Worm (Caenorhabditis elegans) whole organism, young adult: Measurements from ENCODE around the gene Y19D10B.6.

Experiments
- B0261.1 ChIP-seq: sonication (generic microtip); optimal IDR thresholded peaks from 2 replicates; lab custom pipeline; 2016; ENCODE audit warnings: mild to moderate bottlenecking, missing genetic modification characterization, moderate library complexity, missing compliant biosample characterization
- F10E7.11 ChIP-seq: sonication (generic microtip); optimal IDR thresholded peaks from 2 replicates; lab custom pipeline; 2017; ENCODE audit warnings: mild to moderate bottlenecking, missing genetic modification characterization, moderate library complexity, missing compliant biosample characterization
- F37B4.10 ChIP-seq: fragments of 200-800 bp; sonication (Bioruptor generic); IDR thresholded peaks from 2 replicates; pipeline ENCODE4 v1.3.6; 2022; ENCODE audit warnings: missing genetic modification characterization, missing compliant biosample characterization
- F52B5.7 ChIP-seq: sonication (generic microtip); optimal IDR thresholded peaks from 2 replicates; lab custom pipeline; 2016; ENCODE audit warnings: mild to moderate bottlenecking, missing genetic modification characterization, missing compliant biosample characterization
- T26A5.8 ChIP-seq: sonication (generic microtip); optimal IDR thresholded peaks from 2 replicates; lab custom pipeline; 2016; ENCODE audit warnings: missing genetic modification characterization, missing compliant biosample characterization
- Y53F4B.3 ChIP-seq: fragments of 200-800 bp; sonication (Bioruptor generic); IDR thresholded peaks from 2 replicates; pipeline ENCODE4 v1.3.6; 2022; ENCODE audit warnings: missing genetic modification reagents, missing genetic modification characterization, missing compliant biosample characterization
- Y95B8A.8 ChIP-seq: fragments of 200-800 bp; sonication (Bioruptor generic); IDR thresholded peaks from 2 replicates; pipeline ENCODE4 v1.3.6; 2022; ENCODE audit warnings: missing genetic modification reagents, missing genetic modification characterization, missing compliant biosample characterization
- ZK185.1 ChIP-seq: sonication (generic microtip); optimal IDR thresholded peaks from 2 replicates; lab custom pipeline; 2016; ENCODE audit warnings: mild to moderate bottlenecking, missing genetic modification characterization, missing compliant biosample characterization; ENCODE audit not compliant: poor library complexity, severe bottlenecking
- akir-1 ChIP-seq: fragments of 200-800 bp; sonication (Bioruptor generic); optimal IDR thresholded peaks from 2 replicates; lab custom pipeline; 2018; ENCODE audit warnings: mild to moderate bottlenecking, missing genetic modification characterization, moderate library complexity, missing compliant biosample characterization
- aptf-3 ChIP-seq: fragments of 200-800 bp; sonication (Bioruptor generic); IDR thresholded peaks from 2 replicates; pipeline ENCODE4 v1.3.6; 2022; ENCODE audit warnings: missing genetic modification characterization, missing compliant biosample characterization
- atf-7 ChIP-seq: sonication (generic microtip); optimal IDR thresholded peaks from 2 replicates; lab custom pipeline; 2017; ENCODE audit warnings: mild to moderate bottlenecking, missing genetic modification characterization, missing compliant biosample characterization
- attf-5 ChIP-seq: fragments of 200-800 bp; sonication (Bioruptor generic); optimal IDR thresholded peaks from 2 replicates; lab custom pipeline; 2018; ENCODE audit warnings: mild to moderate bottlenecking, missing genetic modification characterization, missing compliant biosample characterization
- bed-1 ChIP-seq: fragments of 200-800 bp; sonication (Bioruptor generic); IDR thresholded peaks from 2 replicates; pipeline ENCODE4 v1.3.6; 2022; ENCODE audit warnings: missing genetic modification reagents, missing genetic modification characterization, missing compliant biosample characterization
- bed-2 ChIP-seq: fragments of 200-800 bp; sonication (Bioruptor generic); IDR thresholded peaks from 2 replicates; pipeline ENCODE4 v1.3.6; 2022; ENCODE audit warnings: missing genetic modification reagents, missing genetic modification characterization, missing compliant biosample characterization
- cebp-1 ChIP-seq, 2 experiments: fragments of 200-800 bp in 1 of 2; sonication (Bioruptor generic) in 1 of 2; sonication (generic microtip) in 1 of 2; IDR thresholded peaks in 1 of 2; optimal IDR thresholded peaks in 1 of 2; 2 replicates each; pipeline versions ENCODE4 v1.3.6 to Lab custom; 2017 to 2022; ENCODE audit warnings: missing compliant biosample characterization in 2 of 2, missing genetic modification characterization in 2 of 2, mild to moderate bottlenecking in 1 of 2, missing genetic modification reagents in 1 of 2, moderate library complexity in 1 of 2
- ceh-79 ChIP-seq: sonication (generic microtip); optimal IDR thresholded peaks from 2 replicates; lab custom pipeline; 2017; ENCODE audit warnings: mild to moderate bottlenecking, missing genetic modification characterization, missing compliant biosample characterization
- egl-44 ChIP-seq: fragments of 200-800 bp; sonication (Bioruptor generic); IDR thresholded peaks from 2 replicates; pipeline ENCODE4 v1.3.6; 2022; ENCODE audit warnings: missing genetic modification reagents, missing genetic modification characterization, missing compliant biosample characterization
- hlh-26 ChIP-seq: fragments of 200-800 bp; sonication (Bioruptor generic); conservative IDR thresholded peaks from 2 replicates; pipeline ENCODE4 v1.3.6; 2022; ENCODE audit warnings: missing genetic modification reagents, missing genetic modification characterization, missing compliant biosample characterization
- hmg-1.2 ChIP-seq: fragments of 200-800 bp; sonication (Bioruptor generic); IDR thresholded peaks from 2 replicates; pipeline ENCODE4 v1.3.6; 2022; ENCODE audit warnings: missing genetic modification reagents, missing genetic modification characterization, missing compliant biosample characterization
- lag-1 ChIP-seq: fragments of 200-800 bp; sonication (Bioruptor generic); IDR thresholded peaks from 2 replicates; pipeline ENCODE4 v1.3.6; 2022; ENCODE audit warnings: missing genetic modification reagents, missing genetic modification characterization, missing compliant biosample characterization
- lin-26 ChIP-seq: fragments of 200-800 bp; sonication (Bioruptor generic); IDR thresholded peaks from 2 replicates; pipeline ENCODE4 v1.3.6; 2022; ENCODE audit warnings: missing genetic modification reagents, missing genetic modification characterization, missing compliant biosample characterization
- lin-35 ChIP-seq, 3 experiments: fragments of 150-350 bp in 2 of 3; sonication (generic microtip) in 1 of 3; optimal IDR thresholded peaks; 2 replicates each; lab custom pipeline; 2014 to 2018; ENCODE audit warnings: missing biosample characterization in 3 of 3, missing genetic modification characterization in 3 of 3, missing genetic modification reagents in 3 of 3
- madf-6 ChIP-seq: fragments of 200-800 bp; sonication (Bioruptor generic); IDR thresholded peaks from 2 replicates; pipeline ENCODE4 v1.3.6; 2022; ENCODE audit warnings: missing genetic modification reagents, missing genetic modification characterization, missing compliant biosample characterization
- mes-4 ChIP-seq: sonication (generic microtip); optimal IDR thresholded peaks from 2 replicates; lab custom pipeline; 2016; ENCODE audit warnings: missing genotype, missing genetic modification characterization, missing compliant biosample characterization
- nfyb-1 ChIP-seq: fragments of 200-800 bp; sonication (Bioruptor generic); IDR thresholded peaks from 2 replicates; pipeline ENCODE4 v1.3.6; 2022; ENCODE audit warnings: missing genetic modification reagents, missing genetic modification characterization, missing compliant biosample characterization
- nhr-120 ChIP-seq: fragments of 200-800 bp; sonication (Bioruptor generic); IDR thresholded peaks from 2 replicates; pipeline ENCODE4 v1.3.6; 2022; ENCODE audit warnings: missing genetic modification characterization, missing compliant biosample characterization
- nhr-179 ChIP-seq: sonication (generic microtip); optimal IDR thresholded peaks from 2 replicates; lab custom pipeline; 2016; ENCODE audit warnings: mild to moderate bottlenecking, missing genetic modification characterization, missing compliant biosample characterization
- nhr-80 ChIP-seq: sonication (generic microtip); optimal IDR thresholded peaks from 2 replicates; lab custom pipeline; 2016; ENCODE audit warnings: missing genetic modification characterization, missing compliant biosample characterization
- rpc-1 ChIP-seq, 2 experiments: fragments of 150-350 bp in 1 of 2; sonication (generic microtip) in 1 of 2; optimal IDR thresholded peaks; 2 replicates each; lab custom pipeline; 2014 to 2018; ENCODE audit warnings: missing biosample characterization in 1 of 2, missing genetic modification characterization in 1 of 2, missing genetic modification reagents in 1 of 2, missing genotype in 1 of 2
- snpc-1.3 ChIP-seq: sonication (generic microtip); optimal IDR thresholded peaks from 2 replicates; lab custom pipeline; 2017; ENCODE audit warnings: missing genetic modification characterization, mild to moderate bottlenecking, missing compliant biosample characterization, antibody characterized with exemption, moderate library complexity, missing genotype, missing genetic modification reagents; ENCODE audit not compliant: insufficient read depth
- sptf-2 ChIP-seq: fragments of 200-800 bp; sonication (Bioruptor generic); optimal IDR thresholded peaks from 2 replicates; lab custom pipeline; 2018; ENCODE audit warnings: mild to moderate bottlenecking, missing genetic modification characterization, missing compliant biosample characterization
- unc-62 ChIP-seq: fragments of 150-350 bp; optimal IDR thresholded peaks from 2 replicates; lab custom pipeline; 2014; ENCODE audit warnings: missing biosample characterization, missing genetic modification reagents, missing genetic modification characterization

The Y19D10B.6 gene

DNA sequence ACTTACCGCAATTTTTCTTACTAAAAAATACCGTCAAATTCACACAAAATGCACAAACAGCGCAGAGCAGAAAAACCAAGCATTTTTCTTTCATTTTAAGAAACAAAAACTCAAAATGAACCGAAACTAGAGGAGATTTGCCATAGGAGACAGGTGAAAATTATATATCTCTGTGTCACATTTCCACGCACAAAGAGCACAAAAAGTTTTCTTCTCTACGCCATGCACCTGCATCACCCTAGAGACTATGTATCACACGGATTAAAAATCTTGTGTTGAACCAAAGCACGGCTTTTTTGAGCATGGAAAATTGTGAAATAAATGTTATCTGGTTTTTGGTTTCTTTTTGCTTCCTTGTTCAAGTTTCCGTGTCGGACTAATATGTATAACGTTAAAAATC is 17.1 kb downstream of the Y19D10B.6 start, which contains the start of gene irld-15:
TSS of gene irld-15 (minus strand) at position 101 of the 400 bp plus-strand sequence.
- TF ChIP-seq ceh-79 (no peak), lin-26 (GFP tag; lab: Robert Waterston, UW) (no peak), nhr-120 (GFP tag; lab: Robert Waterston, UW) (no peak), unc-62 (no peak)
- TF ChIP-seq, all 124 proteins: peak for 0

DNA sequence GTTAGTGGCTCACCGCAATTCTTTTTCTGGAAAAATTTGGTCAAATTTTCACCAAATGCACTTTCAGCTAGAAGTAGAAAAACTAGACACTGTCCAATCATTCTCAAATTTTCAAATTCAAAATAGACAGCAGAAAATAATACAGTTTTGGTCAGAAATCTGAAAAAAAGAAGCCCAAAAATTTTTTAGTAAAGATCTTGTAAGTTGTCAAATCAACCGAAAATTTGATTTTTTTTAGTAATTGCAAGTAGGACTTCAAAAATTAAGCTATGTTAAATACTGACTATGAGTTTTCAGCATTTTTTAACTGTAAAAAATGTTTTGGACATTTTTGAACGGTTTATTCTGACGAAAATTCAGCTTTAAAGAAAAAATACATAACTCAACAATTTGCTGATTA is 20.0 kb downstream of the Y19D10B.6 start, which contains the start of gene Y19D10B.8:
TSS of gene Y19D10B.8 (minus strand) at position 101 of the 400 bp plus-strand sequence.
- TF ChIP-seq F37B4.10 (GFP tag; lab: Robert Waterston, UW) (no peak), sptf-2 (GFP tag; lab: Kevin White, UChicago) (no peak), rpc-1 (optimal IDR thresholded peaks at IDR 0.05; lab: Kevin White, UChicago) (no peak), rpc-1 (tag; optimal IDR thresholded peaks at IDR 0.05; lab: Kevin White, UChicago) (no peak), lag-1 (GFP tag; lab: Robert Waterston, UW) (no peak), snpc-1.3 (tag; lab: Kevin White, UChicago) (no peak), hlh-26 (GFP tag; lab: Robert Waterston, UW) (no peak), nfyb-1 (GFP tag; lab: Robert Waterston, UW) (no peak), F52B5.7 (tag; lab: Kevin White, UChicago) (no peak)

DNA sequence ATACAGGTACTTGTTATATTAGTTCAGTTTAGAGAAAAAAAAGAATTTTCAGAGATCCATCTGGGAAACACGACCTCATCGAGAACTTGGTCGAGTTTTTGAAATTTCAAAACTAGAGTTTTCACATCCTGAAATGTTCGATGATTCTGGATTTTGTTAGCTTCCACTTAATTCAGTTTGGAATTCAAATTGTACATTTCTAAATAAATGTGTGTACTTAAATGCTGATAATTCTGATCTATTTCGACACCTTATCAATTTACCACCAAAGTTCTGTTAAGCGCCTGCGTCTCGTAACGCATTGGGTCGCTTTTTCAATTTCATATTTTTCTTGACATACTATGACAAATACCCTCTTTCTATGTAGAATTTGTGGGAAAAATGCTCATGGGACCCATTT is 26.3 kb downstream of the Y19D10B.6 start, which contains the start of gene nhr-226:
TSS of gene nhr-226 (plus strand) at position 301 of the 400 bp plus-strand sequence.
- TF ChIP-seq atf-7 (no peak), nhr-80 (tag; lab: Kevin White, UChicago) (peak; percentile 43)

DNA sequence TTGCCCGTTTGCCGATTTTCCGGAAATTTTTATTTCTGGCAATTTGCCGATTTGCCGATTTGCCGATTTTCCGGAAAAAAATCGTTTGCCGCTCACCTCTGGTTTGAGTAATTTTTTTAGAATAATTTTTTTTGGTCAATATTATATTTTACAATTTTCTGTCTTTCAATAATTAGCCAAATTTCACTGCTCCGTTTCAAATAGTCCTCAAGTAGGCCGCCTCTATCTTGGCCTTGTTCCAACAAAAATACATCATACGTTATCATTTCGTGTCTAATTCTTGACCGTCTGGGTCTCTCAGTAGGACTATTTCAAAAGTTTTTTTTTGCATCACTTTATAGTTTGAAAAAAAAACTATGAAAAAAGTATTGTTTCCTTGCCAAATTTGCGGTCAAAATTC is 28.7 kb downstream of the Y19D10B.6 start, which contains the start of gene nhr-115:
TSS of gene nhr-115 (plus strand) at position 301 of the 400 bp plus-strand sequence.
- TF ChIP-seq nhr-80 (tag; lab: Kevin White, UChicago) (peak; percentile 29), aptf-3 (GFP tag; lab: Robert Waterston, UW) (no peak)

DNA sequence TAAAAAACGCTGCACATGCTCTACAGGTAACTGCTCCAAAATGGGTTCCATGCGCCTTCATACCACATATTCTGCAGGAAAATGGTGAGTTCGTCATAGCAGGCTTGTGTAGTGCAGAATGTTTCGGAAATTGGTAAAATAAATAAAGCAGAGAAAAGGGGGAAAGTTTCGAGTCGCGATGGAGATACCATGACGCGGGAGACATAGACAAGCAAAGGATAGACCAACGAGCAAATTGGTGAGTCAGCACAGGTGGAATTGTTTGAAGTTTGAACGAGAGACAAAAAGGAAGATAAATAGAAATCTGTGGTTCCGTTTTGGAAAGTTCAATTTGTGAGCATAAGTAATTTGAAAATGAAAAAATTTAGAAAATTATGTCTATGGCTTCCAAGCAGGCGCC is 30.6 kb downstream of the Y19D10B.6 start, which contains the start of gene nhr-225:
TSS of gene nhr-225 (minus strand) at position 146 of the 400 bp plus-strand sequence.
- TF ChIP-seq B0261.1 (tag; lab: Kevin White, UChicago) (no peak), T26A5.8 (tag; lab: Kevin White, UChicago) (no peak), lin-35 (GFP tag; optimal IDR thresholded peaks at IDR 0.05; lab: Kevin White, UChicago) (no peak), F52B5.7 (tag; lab: Kevin White, UChicago) (no peak)

DNA sequence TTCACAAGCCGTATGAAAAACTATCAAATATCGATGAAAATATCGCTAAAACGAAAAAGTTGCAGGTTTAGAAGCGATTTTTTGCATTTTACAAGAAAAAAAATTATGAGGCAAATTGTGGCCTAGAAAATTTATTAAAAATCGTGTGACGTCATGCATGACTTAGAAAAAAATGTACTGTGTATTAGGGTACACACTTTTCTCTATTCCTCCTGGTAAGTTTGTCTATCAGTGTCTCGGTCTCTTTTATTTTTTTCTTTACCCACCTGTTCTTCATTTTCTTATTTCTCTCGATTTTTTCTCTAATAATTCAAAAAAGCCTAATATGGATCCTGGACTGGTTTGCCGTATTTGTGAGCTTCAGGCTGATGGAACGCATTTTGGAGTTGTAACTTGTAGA is 35.8 kb downstream of the Y19D10B.6 start, which contains the start of gene nhr-227:
TSS of gene nhr-227 (plus strand) at position 326 of the 400 bp plus-strand sequence.
- TF ChIP-seq mes-4 (tag; lab: Kevin White, UChicago) (no peak), bed-1 (GFP tag; lab: Robert Waterston, UW) (no peak), bed-2 (no peak), ZK185.1 (tag; lab: Kevin White, UChicago) (no peak), nhr-179 (no peak), madf-6 (GFP tag; lab: Robert Waterston, UW) (no peak), Y95B8A.8 (GFP tag; lab: Robert Waterston, UW) (no peak), Y53F4B.3 (GFP tag; lab: Robert Waterston, UW) (no peak)

DNA sequence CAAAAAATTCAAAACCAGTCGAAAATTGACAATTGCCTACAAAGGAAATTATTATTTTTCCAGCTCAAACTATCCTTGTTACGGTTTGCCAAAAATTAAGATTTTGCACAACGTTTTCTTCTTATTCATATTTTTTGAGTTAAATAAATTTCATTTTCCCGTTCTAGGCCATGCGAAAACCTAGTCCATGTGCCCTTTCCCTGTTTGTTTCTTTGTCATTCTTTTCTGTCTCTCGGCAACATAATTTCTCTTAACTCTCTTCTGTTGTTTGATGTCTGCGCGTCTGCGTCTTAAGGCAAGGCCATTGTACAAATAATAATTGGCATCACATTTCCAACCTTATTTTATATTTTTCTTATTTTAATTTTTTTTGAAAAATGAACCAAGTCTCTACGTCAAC is 39.4 kb downstream of the Y19D10B.6 start, which contains the start of gene nhr-228:
TSS of gene nhr-228 (plus strand) at position 261 of the 400 bp plus-strand sequence.
- TF ChIP-seq B0261.1 (tag; lab: Kevin White, UChicago) (no peak), egl-44 (GFP tag; lab: Robert Waterston, UW) (no peak), nhr-80 (tag; lab: Kevin White, UChicago) (peak; percentile 68), hmg-1.2 (GFP tag; lab: Robert Waterston, UW) (peak; percentile 70; the same call in 1 of the 2 replicates), akir-1 (GFP tag; lab: Kevin White, UChicago) (no peak), attf-5 (GFP tag; lab: Kevin White, UChicago) (peak; percentile 66), F10E7.11 (tag; lab: Kevin White, UChicago) (no peak), cebp-1 (GFP tag; IDR thresholded peaks at IDR 0.05; lab: Robert Waterston, UW) (no peak), cebp-1 (tag; optimal IDR thresholded peaks at IDR 0.05; lab: Kevin White, UChicago) (peak; percentile 35)
